Worm (Caenorhabditis elegans): ENCODE measurements around the gene W08F4.13.
"Not testable (repeated sequence)": the region's sequence is repeated elsewhere in the genome, so short reads cannot be mapped to it uniquely, and the experiment has no call there.

ce11 chrII:593221-593620 lies 8.6 kb downstream of the W08F4.13 start, which contains the start of gene W08F4.1:
- TF ChIP-seq pha-4 (GFP tag; IDR thresholded peaks at IDR 0.05); pha-4 (tag; optimal IDR thresholded peaks at IDR 0.05); set-16 (GFP tag; IDR thresholded peaks at IDR 0.05); nhr-237 (tag; optimal IDR thresholded peaks at IDR 0.05); nhr-25 (tag; optimal IDR thresholded peaks at IDR 0.05; ENCODE audit: borderline replicate concordance, insufficient read depth); snpc-1.2 (GFP tag; IDR thresholded peaks at IDR 0.05); php-3 (GFP tag; IDR thresholded peaks at IDR 0.05); F37D6.2 (tag; optimal IDR thresholded peaks at IDR 0.05); ztf-11 (tag; optimal IDR thresholded peaks at IDR 0.05); egl-27 (tag; optimal IDR thresholded peaks at IDR 0.05); Y105C5A.15 (GFP tag; IDR thresholded peaks at IDR 0.05); pqm-1 (tag; optimal IDR thresholded peaks at IDR 0.05); unc-62 (GFP tag; optimal IDR thresholded peaks at IDR 0.05 in 1 of 2); unc-62 (tag; optimal IDR thresholded peaks at IDR 0.05): not testable (repeated sequence)
